Worm (Caenorhabditis elegans) whole organism, L3 larva: ENCODE data around the gene ZC477.7.

Experiments
- ama-1 ChIP-seq: fragments of 150-350 bp; optimal IDR thresholded peaks from 2 replicates; lab custom pipeline; 2018
- ceh-16 ChIP-seq: sonication (generic microtip); optimal IDR thresholded peaks from 2 replicates; lab custom pipeline; 2017; ENCODE audit warnings: missing biosample characterization, missing genetic modification characterization
- ceh-82 ChIP-seq: fragments of 150-350 bp; optimal IDR thresholded peaks from 2 replicates; lab custom pipeline; 2014; ENCODE audit warnings: missing biosample characterization, missing genetic modification characterization
- ceh-9 ChIP-seq: sonication (generic microtip); optimal IDR thresholded peaks from 2 replicates; lab custom pipeline; 2018; ENCODE audit warnings: missing biosample characterization, missing genetic modification characterization
- daf-12 ChIP-seq: fragments of 150-350 bp; optimal IDR thresholded peaks from 2 replicates; lab custom pipeline; 2014; ENCODE audit warnings: missing biosample characterization, missing genetic modification reagents, missing genetic modification characterization
- egl-27 ChIP-seq: sonication (generic microtip); optimal IDR thresholded peaks from 4 replicates; lab custom pipeline; 2017; ENCODE audit warnings: missing biosample characterization, missing genetic modification reagents, missing genetic modification characterization
- egl-5 ChIP-seq: fragments of 150-350 bp; optimal IDR thresholded peaks from 2 replicates; lab custom pipeline; 2017; ENCODE audit warnings: missing biosample characterization, missing genetic modification reagents, missing genetic modification characterization, inconsistent platforms
- elt-2 ChIP-seq: sonication (generic microtip); optimal IDR thresholded peaks from 2 replicates; lab custom pipeline; 2016; ENCODE audit warnings: missing genetic modification reagents, mild to moderate bottlenecking, missing genetic modification characterization, missing compliant biosample characterization
- elt-3 ChIP-seq, 3 experiments: fragments of 150-350 bp in 1 of 3; sonication (generic microtip) in 2 of 3; optimal IDR thresholded peaks; 2 replicates in 2 of 3; 4 replicates in 1 of 3; lab custom pipeline; 2014 to 2017; ENCODE audit warnings: missing biosample characterization in 3 of 3, missing genetic modification characterization in 3 of 3
- eor-1 ChIP-seq, 2 experiments: fragments of 150-350 bp; optimal IDR thresholded peaks; 2 replicates each; lab custom pipeline; 2014 to 2018; ENCODE audit warnings: missing biosample characterization in 2 of 2, missing genetic modification characterization in 2 of 2
- fkh-10 ChIP-seq: sonication (generic microtip); optimal IDR thresholded peaks from 2 replicates; lab custom pipeline; 2017; ENCODE audit warnings: missing biosample characterization, missing genetic modification reagents, missing genetic modification characterization
- fkh-2 ChIP-seq: fragments of 150-350 bp; optimal IDR thresholded peaks from 2 replicates; lab custom pipeline; 2014; ENCODE audit warnings: missing biosample characterization, missing genetic modification reagents, missing genetic modification characterization
- hmg-11 ChIP-seq: sonication (generic microtip); optimal IDR thresholded peaks from 2 replicates; lab custom pipeline; 2016; ENCODE audit warnings: missing genetic modification characterization, missing compliant biosample characterization
- jun-1 ChIP-seq: fragments of 150-350 bp; optimal IDR thresholded peaks from 2 replicates; lab custom pipeline; 2014; ENCODE audit warnings: missing biosample characterization, missing genetic modification reagents, missing genetic modification characterization
- lin-15B ChIP-seq: fragments of 150-350 bp; optimal IDR thresholded peaks from 2 replicates; lab custom pipeline; 2014; ENCODE audit warnings: missing biosample characterization, missing genetic modification characterization
- lin-39 ChIP-seq: fragments of 150-350 bp; optimal IDR thresholded peaks from 2 replicates; lab custom pipeline; 2018; ENCODE audit warnings: missing biosample characterization, missing genetic modification reagents, missing genetic modification characterization
- mdl-1 ChIP-seq: fragments of 150-350 bp; optimal IDR thresholded peaks from 2 replicates; lab custom pipeline; 2014; ENCODE audit warnings: missing biosample characterization, missing genetic modification characterization
- nfya-1 ChIP-seq: sonication (generic microtip); optimal IDR thresholded peaks from 2 replicates; lab custom pipeline; 2017; ENCODE audit warnings: missing genetic modification characterization, mild to moderate bottlenecking, missing compliant biosample characterization, antibody characterized with exemption, moderate library complexity; ENCODE audit not compliant: insufficient read depth
- nhr-11 ChIP-seq: fragments of 150-350 bp; optimal IDR thresholded peaks from 2 replicates; lab custom pipeline; 2014; ENCODE audit warnings: missing biosample characterization, missing genetic modification characterization
- nhr-23 ChIP-seq: fragments of 150-350 bp; optimal IDR thresholded peaks from 2 replicates; lab custom pipeline; 2014; ENCODE audit warnings: missing biosample characterization, missing genetic modification reagents, missing genetic modification characterization
- nhr-237 ChIP-seq: fragments of 150-350 bp; optimal IDR thresholded peaks from 2 replicates; lab custom pipeline; 2014; ENCODE audit warnings: missing biosample characterization, missing genetic modification characterization
- nhr-25 ChIP-seq: sonication (generic microtip); optimal IDR thresholded peaks from 2 replicates; lab custom pipeline; 2017; ENCODE audit warnings: missing biosample characterization, missing genetic modification characterization
- nhr-28 ChIP-seq: fragments of 150-350 bp; optimal IDR thresholded peaks from 2 replicates; lab custom pipeline; 2014; ENCODE audit warnings: missing biosample characterization, missing genetic modification characterization
- nhr-43 ChIP-seq: sonication (generic microtip); optimal IDR thresholded peaks from 2 replicates; lab custom pipeline; 2016; ENCODE audit warnings: mild to moderate bottlenecking, missing genetic modification characterization, missing compliant biosample characterization; ENCODE audit not compliant: poor library complexity, severe bottlenecking
- nhr-76 ChIP-seq: fragments of 150-350 bp; sonication (generic microtip); optimal IDR thresholded peaks from 5 replicates; lab custom pipeline; 2014; ENCODE audit warnings: missing biosample characterization, missing genetic modification characterization
- nhr-77 ChIP-seq: fragments of 150-350 bp; optimal IDR thresholded peaks from 2 replicates; lab custom pipeline; 2014; ENCODE audit warnings: missing biosample characterization, missing genetic modification characterization
- pha-4 ChIP-seq: fragments of 150-350 bp; optimal IDR thresholded peaks from 2 replicates; lab custom pipeline; 2014; ENCODE audit warnings: missing biosample characterization, missing genetic modification reagents, missing genetic modification characterization
- pqm-1 ChIP-seq: fragments of 150-350 bp; optimal IDR thresholded peaks from 2 replicates; lab custom pipeline; 2017; ENCODE audit warnings: missing biosample characterization, missing genetic modification characterization, inconsistent platforms
- sea-2 ChIP-seq: fragments of 150-350 bp; sonication (generic microtip); optimal IDR thresholded peaks from 4 replicates; lab custom pipeline; 2014; ENCODE audit warnings: missing biosample characterization, missing genetic modification reagents, missing genetic modification characterization
- skn-1 ChIP-seq: fragments of 150-350 bp; optimal IDR thresholded peaks from 2 replicates; lab custom pipeline; 2014; ENCODE audit warnings: missing biosample characterization, missing genetic modification characterization
- snpc-4 ChIP-seq: fragments of 150-350 bp; optimal IDR thresholded peaks from 2 replicates; lab custom pipeline; 2014; ENCODE audit warnings: missing biosample characterization, missing genetic modification characterization
- tbx-2 ChIP-seq: sonication (generic microtip); optimal IDR thresholded peaks from 2 replicates; lab custom pipeline; 2016; ENCODE audit warnings: mild to moderate bottlenecking, missing genetic modification characterization, missing compliant biosample characterization
- zag-1 ChIP-seq: fragments of 150-350 bp; optimal IDR thresholded peaks from 2 replicates; lab custom pipeline; 2014; ENCODE audit warnings: missing biosample characterization, missing genetic modification characterization
- ztf-11 ChIP-seq: fragments of 150-350 bp; optimal IDR thresholded peaks from 2 replicates; lab custom pipeline; 2014; ENCODE audit warnings: missing biosample characterization, missing genetic modification characterization
- ztf-4 ChIP-seq: fragments of 150-350 bp; optimal IDR thresholded peaks from 2 replicates; lab custom pipeline; 2014; ENCODE audit warnings: missing biosample characterization, missing genetic modification characterization

Gene ZC477.7

DNA sequence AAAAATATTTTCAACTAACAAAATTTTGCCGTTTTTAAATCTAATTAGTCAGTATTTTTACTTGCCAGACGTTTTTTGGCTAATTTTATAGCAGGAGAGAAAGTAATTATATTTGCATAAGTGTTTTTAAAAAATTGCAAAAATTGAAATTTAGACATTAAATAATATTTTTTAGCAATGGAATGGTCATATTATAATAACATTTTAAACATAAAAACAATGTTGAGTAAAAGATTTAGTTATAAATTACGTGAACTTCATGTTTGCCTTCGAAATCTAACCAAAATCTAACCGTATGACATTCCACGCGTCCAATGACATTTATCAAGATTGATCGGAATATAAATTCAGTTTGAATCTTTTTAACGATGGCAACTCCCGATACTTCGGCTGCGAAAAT is 43.1 kb upstream of the ZC477.7 start, which contains the start of gene C34D4.2:
Gene C34D4.2, plus strand, starts transcription at position 301 of the 400 bp plus-strand sequence.
- no peak for TF ChIP-seq sea-2 (GFP tag; lab: Kevin White, UChicago)
- no peak for TF ChIP-seq nhr-11 (tag; lab: Kevin White, UChicago)
- TF ChIP-seq tbx-2, result no peak
- no peak for TF ChIP-seq jun-1 (tag; lab: Kevin White, UChicago)
- TF ChIP-seq ceh-16 (tag; lab: Kevin White, UChicago), result no peak
- TF ChIP-seq ztf-11 (tag; lab: Kevin White, UChicago), result no peak
- no peak for TF ChIP-seq ceh-9 (tag; lab: Kevin White, UChicago)
- no peak for TF ChIP-seq nhr-76 (tag; lab: Kevin White, UChicago)
- no peak for TF ChIP-seq nhr-23 (tag; lab: Kevin White, UChicago)
- no peak for TF ChIP-seq egl-5 (tag; lab: Kevin White, UChicago)
- TF ChIP-seq ztf-4 (tag; lab: Kevin White, UChicago), result no peak
- no peak for TF ChIP-seq nhr-43 (tag; lab: Kevin White, UChicago)
- no peak for TF ChIP-seq daf-12 (tag; lab: Kevin White, UChicago)
- no peak for TF ChIP-seq nhr-237 (tag; lab: Kevin White, UChicago)

DNA sequence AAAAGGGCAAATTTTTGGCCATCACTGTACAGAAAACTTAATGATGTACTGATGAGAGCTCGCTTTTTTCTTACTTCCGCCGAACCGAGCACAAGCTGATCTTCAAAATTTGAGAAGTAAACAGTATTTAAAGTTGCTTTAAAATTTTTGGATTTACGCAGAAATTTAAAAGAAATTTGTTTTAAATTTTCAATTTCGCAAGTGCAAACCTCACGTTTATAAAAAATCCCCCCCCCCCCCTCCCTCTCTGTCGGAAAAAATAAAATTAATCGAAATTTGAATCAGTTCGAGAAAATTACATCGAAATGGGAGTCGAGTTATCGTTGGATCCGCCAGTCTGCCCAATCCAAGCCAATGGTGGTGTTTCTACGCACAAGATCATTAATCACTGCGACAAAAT is 42.1 kb upstream of the ZC477.7 start, which contains the start of gene C34D4.3:
Gene C34D4.3, plus strand, starts transcription at position 301 of the 400 bp plus-strand sequence.
- no peak for TF ChIP-seq pha-4 (tag; lab: Kevin White, UChicago)
- TF ChIP-seq eor-1 (tag; optimal IDR thresholded peaks at IDR 0.05; lab: Kevin White, UChicago), result no peak
- TF ChIP-seq sea-2 (GFP tag; lab: Kevin White, UChicago), result no peak
- TF ChIP-seq nhr-25 (tag; lab: Kevin White, UChicago), result no peak
- TF ChIP-seq nhr-23 (tag; lab: Kevin White, UChicago), result no peak
- TF ChIP-seq fkh-2 (tag; lab: Kevin White, UChicago), result no peak
- TF ChIP-seq nhr-77 (tag; lab: Kevin White, UChicago), result no peak
- TF ChIP-seq elt-2 (tag; lab: Kevin White, UChicago), result no peak
- TF ChIP-seq skn-1, result no peak
- no peak for TF ChIP-seq nhr-28 (tag; lab: Kevin White, UChicago)
- TF ChIP-seq pqm-1 (tag; lab: Kevin White, UChicago), result no peak

DNA sequence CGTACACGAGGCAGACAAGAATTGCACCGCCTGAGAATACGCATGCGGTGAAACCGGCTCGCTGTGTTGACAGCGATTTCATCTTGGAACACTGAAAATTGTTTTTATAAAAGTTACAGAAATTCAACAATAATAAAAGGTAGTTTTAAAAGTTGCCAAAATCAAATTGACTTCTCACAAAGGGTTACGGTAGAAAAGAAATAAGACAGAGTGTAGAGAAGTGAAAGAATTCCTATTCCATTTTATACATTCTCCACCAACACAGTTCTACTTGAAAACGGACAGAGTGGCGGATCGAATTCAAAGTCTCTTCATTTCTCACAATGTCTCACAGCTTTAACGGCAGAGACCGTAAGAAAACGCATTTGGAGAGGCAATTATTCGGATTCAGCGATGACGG is 41.2 kb upstream of the ZC477.7 start, which contains the start of gene col-113:
Gene col-113, minus strand, starts transcription at position 101 of the 400 bp plus-strand sequence.
- TF ChIP-seq pha-4 (tag; lab: Kevin White, UChicago) (no peak), nhr-76 (tag; lab: Kevin White, UChicago) (no peak), daf-12 (tag; lab: Kevin White, UChicago) (no peak), fkh-10 (GFP tag; lab: Kevin White, UChicago) (no peak), nhr-23 (tag; lab: Kevin White, UChicago) (no peak), egl-27 (no peak), nhr-28 (tag; lab: Kevin White, UChicago) (no peak), pqm-1 (tag; lab: Kevin White, UChicago) (no peak), eor-1 (tag; optimal IDR thresholded peaks at IDR 0.05; lab: Kevin White, UChicago) (no peak), nhr-77 (tag; lab: Kevin White, UChicago) (no peak), zag-1 (tag; lab: Kevin White, UChicago) (no peak), elt-2 (tag; lab: Kevin White, UChicago) (no peak), lin-39 (no peak), fkh-2 (tag; lab: Kevin White, UChicago) (no peak), sea-2 (GFP tag; lab: Kevin White, UChicago) (no peak), skn-1 (no peak), ceh-82 (tag; lab: Kevin White, UChicago) (no peak), elt-3 (tag; optimal IDR thresholded peaks at IDR 0.05; lab: Kevin White, UChicago) (no peak), jun-1 (tag; lab: Kevin White, UChicago) (no peak)

DNA sequence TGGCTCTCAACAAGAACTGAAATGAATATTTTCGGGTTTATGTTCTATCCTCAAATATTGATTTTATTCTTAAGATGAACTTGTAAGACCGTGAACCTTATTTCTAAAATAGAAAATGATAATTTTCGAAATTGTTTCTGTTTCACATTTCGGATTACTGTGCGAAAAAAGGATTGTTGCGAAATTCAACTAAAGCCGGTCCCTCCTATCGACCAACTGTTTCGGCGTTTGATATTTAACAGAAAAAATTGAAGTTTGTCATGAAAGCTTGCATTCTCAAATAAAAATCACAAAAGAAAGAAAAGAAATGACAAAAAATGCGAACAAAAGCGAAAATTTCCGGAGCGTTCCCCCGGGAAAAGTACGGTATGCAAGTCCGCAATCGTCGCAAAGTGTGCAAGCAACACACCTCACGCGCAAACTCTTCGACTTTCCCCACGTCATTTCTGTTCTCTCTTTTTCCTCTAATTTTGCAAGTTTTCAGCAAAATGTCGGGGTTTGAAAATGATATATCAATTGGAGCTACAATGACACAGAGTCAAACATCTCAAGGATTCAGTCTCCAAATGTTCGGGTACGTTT is 37.9 kb upstream of the ZC477.7 start, which contains the start of gene C34D4.4:
Gene C34D4.4, plus strand, starts transcription at position 342 of the 582 bp plus-strand sequence.
- TF ChIP-seq nhr-25 (tag; lab: Kevin White, UChicago) (peak; percentile 16), lin-39 (peak; percentile 14), hmg-11 (tag; lab: Kevin White, UChicago) (peak; percentile 23), egl-27 (no peak), snpc-4 (peak; percentile 28), tbx-2 (no peak), lin-15B (tag; lab: Kevin White, UChicago) (peak; percentile 48), ama-1 (lab: Kevin White, UChicago) (peak; percentile 16), mdl-1 (tag; lab: Kevin White, UChicago) (no peak), nfya-1 (peak; percentile 75)
